Worm (Caenorhabditis elegans): Measurements from ENCODE around the gene C45G9.12.

ce11 chrIII:5047175-5047574 is 24.2 kb downstream of the C45G9.12 start, which contains the start of gene txbp-3:
- TF ChIP-seq unc-62 (GFP tag; optimal IDR thresholded peaks at IDR 0.05): no peak
- no peak for TF ChIP-seq aly-2 (tag; optimal IDR thresholded peaks at IDR 0.05)
- no peak for TF ChIP-seq ama-1 (optimal IDR thresholded peaks at IDR 0.05)
- TF ChIP-seq ceh-16 (tag; optimal IDR thresholded peaks at IDR 0.05): no peak
- no peak for TF ChIP-seq hmg-11 (tag; optimal IDR thresholded peaks at IDR 0.05)
- no peak for TF ChIP-seq tbx-2 (tag; optimal IDR thresholded peaks at IDR 0.05)
- peak; percentile 74 for TF ChIP-seq elt-2 (tag; optimal IDR thresholded peaks at IDR 0.05)
- no peak for TF ChIP-seq zag-1 (tag; optimal IDR thresholded peaks at IDR 0.05)
- TF ChIP-seq ceh-82 (tag; optimal IDR thresholded peaks at IDR 0.05): no peak
- peak; percentile 95 for TF ChIP-seq nhr-25 (tag; optimal IDR thresholded peaks at IDR 0.05)
- TF ChIP-seq nhr-76 (tag; optimal IDR thresholded peaks at IDR 0.05): no peak

Data from whole organism, L3 larva.